Worm (Caenorhabditis elegans) whole organism, L4 larva: ENCODE measurements around the gene ceh-13.

Source experiments
- D1046.2 ChIP-seq: fragments of 200-800 bp; sonication (Bioruptor generic); IDR thresholded peaks from 2 replicates; pipeline ENCODE4 v1.3.6; 2022; ENCODE audit warnings: missing genetic modification characterization, missing compliant biosample characterization
- F10B5.3 ChIP-seq: sonication (generic microtip); optimal IDR thresholded peaks from 2 replicates; lab custom pipeline; 2016; ENCODE audit warnings: mild to moderate bottlenecking, missing genetic modification characterization, missing compliant biosample characterization
- F37D6.2 ChIP-seq: sonication (generic microtip); optimal IDR thresholded peaks from 2 replicates; lab custom pipeline; 2016; ENCODE audit warnings: mild to moderate bottlenecking, missing genetic modification characterization, missing compliant biosample characterization
- T20F7.1 ChIP-seq: fragments of 200-800 bp; sonication (Bioruptor generic); optimal IDR thresholded peaks from 2 replicates; lab custom pipeline; 2018; ENCODE audit warnings: mild to moderate bottlenecking, missing genetic modification characterization, missing compliant biosample characterization
- Y105C5A.15 ChIP-seq: fragments of 200-800 bp; sonication (Bioruptor generic); IDR thresholded peaks from 2 replicates; pipeline ENCODE4 v1.3.6; 2022; ENCODE audit warnings: missing genetic modification characterization, missing compliant biosample characterization
- Y75B8A.6 ChIP-seq: fragments of 200-800 bp; sonication (Bioruptor generic); IDR thresholded peaks from 2 replicates; pipeline ENCODE4 v1.3.6; 2022; ENCODE audit warnings: missing genetic modification reagents, missing genetic modification characterization, missing compliant biosample characterization
- ZK337.2 ChIP-seq: fragments of 200-800 bp; sonication (Bioruptor generic); IDR thresholded peaks from 2 replicates; pipeline ENCODE4 v1.3.6; 2022; ENCODE audit warnings: missing genetic modification reagents, missing genetic modification characterization, missing compliant biosample characterization
- ZK546.5 ChIP-seq, 2 experiments: sonication (generic microtip); optimal IDR thresholded peaks; 2 replicates each; lab custom pipeline; 2017; ENCODE audit warnings: missing biosample characterization in 2 of 2, missing genetic modification characterization in 2 of 2
- ama-1 ChIP-seq: fragments of 150-350 bp; optimal IDR thresholded peaks from 2 replicates; lab custom pipeline; 2014; ENCODE audit warnings: inconsistent platforms, mixed read lengths
- ceh-20 ChIP-seq: fragments of 200-800 bp; sonication (Bioruptor generic); IDR thresholded peaks from 2 replicates; pipeline ENCODE4 v1.3.6; 2022; ENCODE audit warnings: missing genetic modification reagents, missing genetic modification characterization, missing compliant biosample characterization
- ceh-82 ChIP-seq: sonication (generic microtip); optimal IDR thresholded peaks from 2 replicates; lab custom pipeline; 2017; ENCODE audit warnings: missing biosample characterization, missing genetic modification characterization
- ces-1 ChIP-seq: fragments of 150-350 bp; sonication (generic microtip); optimal IDR thresholded peaks from 4 replicates; lab custom pipeline; 2014; ENCODE audit warnings: missing biosample characterization, missing genetic modification reagents, missing genetic modification characterization
- cey-2 ChIP-seq: sonication (generic microtip); optimal IDR thresholded peaks from 3 replicates; lab custom pipeline; 2017; ENCODE audit warnings: missing genetic modification characterization, mild to moderate bottlenecking, missing compliant biosample characterization, antibody characterized with exemption, borderline replicate concordance; ENCODE audit not compliant: insufficient read depth
- ctbp-1 ChIP-seq: fragments of 200-800 bp; sonication (Bioruptor generic); IDR thresholded peaks from 2 replicates; pipeline ENCODE4 v1.3.6; 2022; ENCODE audit warnings: missing genetic modification reagents, missing genetic modification characterization, missing compliant biosample characterization
- daf-16 ChIP-seq, 3 experiments: sonication (generic microtip); optimal IDR thresholded peaks; 2 replicates each; lab custom pipeline; 2016 to 2017; ENCODE audit warnings: missing genetic modification characterization in 3 of 3, missing genetic modification reagents in 3 of 3, mild to moderate bottlenecking in 2 of 3, missing compliant biosample characterization in 2 of 3, missing biosample characterization in 1 of 3, moderate library complexity in 1 of 3
- daf-19 ChIP-seq: fragments of 200-800 bp; sonication (Bioruptor generic); conservative IDR thresholded peaks from 2 replicates; pipeline ENCODE4 v1.3.6; 2022; ENCODE audit warnings: missing genetic modification characterization, missing compliant biosample characterization
- daf-8 ChIP-seq: fragments of 200-800 bp; sonication (Bioruptor generic); IDR thresholded peaks from 2 replicates; pipeline ENCODE4 v1.3.6; 2022; ENCODE audit warnings: missing genetic modification characterization, missing compliant biosample characterization
- duxl-1 ChIP-seq: sonication (generic microtip); optimal IDR thresholded peaks from 2 replicates; lab custom pipeline; 2016; ENCODE audit warnings: mild to moderate bottlenecking, missing genetic modification characterization, moderate library complexity, missing compliant biosample characterization; ENCODE audit not compliant: poor library complexity
- egl-27 ChIP-seq: sonication (generic microtip); optimal IDR thresholded peaks from 3 replicates; lab custom pipeline; 2017; ENCODE audit warnings: missing biosample characterization, missing genetic modification reagents, missing genetic modification characterization
- fkh-10 ChIP-seq: fragments of 150-350 bp; optimal IDR thresholded peaks from 2 replicates; lab custom pipeline; 2014; ENCODE audit warnings: missing biosample characterization, missing genetic modification reagents, missing genetic modification characterization
- hlh-11 ChIP-seq: fragments of 200-800 bp; sonication (Bioruptor generic); optimal IDR thresholded peaks from 2 replicates; lab custom pipeline; 2018; ENCODE audit warnings: mild to moderate bottlenecking, missing genetic modification characterization, missing compliant biosample characterization
- hlh-30 ChIP-seq: sonication (generic microtip); optimal IDR thresholded peaks from 2 replicates; lab custom pipeline; 2017; ENCODE audit warnings: antibody characterized with exemption, mild to moderate bottlenecking, missing genetic modification characterization, missing compliant biosample characterization; ENCODE audit not compliant: insufficient read depth
- hmg-1.1 ChIP-seq: fragments of 200-800 bp; sonication (Bioruptor generic); IDR thresholded peaks from 2 replicates; pipeline ENCODE4 v1.3.6; 2022; ENCODE audit warnings: missing genetic modification reagents, missing genetic modification characterization, missing compliant biosample characterization
- lin-15B ChIP-seq: fragments of 150-350 bp; sonication (generic microtip); optimal IDR thresholded peaks from 3 replicates; lab custom pipeline; 2014; ENCODE audit warnings: missing biosample characterization, missing genetic modification characterization
- lin-38 ChIP-seq: fragments of 200-800 bp; sonication (Bioruptor generic); IDR thresholded peaks from 2 replicates; pipeline ENCODE4 v1.3.6; 2022; ENCODE audit warnings: missing genetic modification reagents, missing genetic modification characterization, missing compliant biosample characterization
- madf-9 ChIP-seq: fragments of 200-800 bp; sonication (Bioruptor generic); conservative IDR thresholded peaks from 2 replicates; pipeline ENCODE4 v1.3.6; 2022; ENCODE audit warnings: missing genetic modification reagents, missing genetic modification characterization, missing compliant biosample characterization
- mdl-1 ChIP-seq, 2 experiments: fragments of 150-350 bp in 1 of 2; sonication (generic microtip) in 1 of 2; optimal IDR thresholded peaks; 2 replicates each; lab custom pipeline; 2014 to 2017; ENCODE audit warnings: missing biosample characterization in 2 of 2, missing genetic modification characterization in 2 of 2
- mep-1 ChIP-seq: fragments of 150-350 bp; sonication (generic microtip); optimal IDR thresholded peaks from 3 replicates; lab custom pipeline; 2014; ENCODE audit warnings: missing biosample characterization, missing genetic modification characterization
- mes-2 ChIP-seq: sonication (generic microtip); optimal IDR thresholded peaks from 2 replicates; lab custom pipeline; 2016; ENCODE audit warnings: missing genotype, mild to moderate bottlenecking, missing genetic modification characterization, missing compliant biosample characterization; ENCODE audit not compliant: poor library complexity, severe bottlenecking
- nhr-10 ChIP-seq: fragments of 150-350 bp; optimal IDR thresholded peaks from 2 replicates; lab custom pipeline; 2014; ENCODE audit warnings: missing biosample characterization, missing genetic modification characterization
- nhr-237 ChIP-seq: sonication (generic microtip); optimal IDR thresholded peaks from 2 replicates; lab custom pipeline; 2017; ENCODE audit warnings: missing biosample characterization, missing genetic modification characterization
- nhr-25 ChIP-seq: sonication (generic microtip); optimal IDR thresholded peaks from 2 replicates; lab custom pipeline; 2017; ENCODE audit warnings: missing genetic modification characterization, mild to moderate bottlenecking, missing compliant biosample characterization, antibody characterized with exemption, moderate library complexity, borderline replicate concordance; ENCODE audit not compliant: insufficient read depth
- nhr-28 ChIP-seq: fragments of 150-350 bp; optimal IDR thresholded peaks from 2 replicates; lab custom pipeline; 2014; ENCODE audit warnings: missing biosample characterization, missing genetic modification characterization
- nhr-76 ChIP-seq: fragments of 150-350 bp; optimal IDR thresholded peaks from 2 replicates; lab custom pipeline; 2014; ENCODE audit warnings: missing biosample characterization, missing genetic modification characterization
- php-3 ChIP-seq: fragments of 200-800 bp; sonication (Bioruptor generic); IDR thresholded peaks from 2 replicates; pipeline ENCODE4 v1.3.6; 2022; ENCODE audit warnings: missing genetic modification reagents, missing genetic modification characterization, missing compliant biosample characterization
- pqm-1 ChIP-seq: sonication (generic microtip); optimal IDR thresholded peaks from 2 replicates; lab custom pipeline; 2017; ENCODE audit warnings: missing biosample characterization, missing genetic modification characterization
- sdz-12 ChIP-seq: fragments of 200-800 bp; sonication (Bioruptor generic); optimal IDR thresholded peaks from 2 replicates; lab custom pipeline; 2018; ENCODE audit warnings: mild to moderate bottlenecking, missing genetic modification characterization, missing compliant biosample characterization
- set-16 ChIP-seq: fragments of 200-800 bp; sonication (Bioruptor generic); IDR thresholded peaks from 2 replicates; pipeline ENCODE4 v1.3.6; 2022; ENCODE audit warnings: missing genetic modification reagents, missing genetic modification characterization, missing compliant biosample characterization
- skn-1 ChIP-seq: fragments of 150-350 bp; optimal IDR thresholded peaks from 2 replicates; lab custom pipeline; 2014; ENCODE audit warnings: missing biosample characterization, missing genetic modification characterization
- snpc-1.2 ChIP-seq: fragments of 200-800 bp; sonication (Bioruptor generic); IDR thresholded peaks from 2 replicates; pipeline ENCODE4 v1.3.6; 2022; ENCODE audit warnings: missing genetic modification reagents, missing genetic modification characterization, missing compliant biosample characterization
- snpc-4 ChIP-seq: fragments of 150-350 bp; optimal IDR thresholded peaks from 2 replicates; lab custom pipeline; 2014; ENCODE audit warnings: missing biosample characterization, missing genetic modification characterization
- spr-3 ChIP-seq: fragments of 200-800 bp; sonication (Bioruptor generic); optimal IDR thresholded peaks from 2 replicates; lab custom pipeline; 2018; ENCODE audit warnings: mild to moderate bottlenecking, missing genetic modification characterization, missing compliant biosample characterization
- tag-97 ChIP-seq: fragments of 200-800 bp; sonication (Bioruptor generic); IDR thresholded peaks from 2 replicates; pipeline ENCODE4 v1.3.6; 2022; ENCODE audit warnings: missing genetic modification characterization, missing compliant biosample characterization
- tra-1 ChIP-seq: fragments of 200-800 bp; sonication (Bioruptor generic); IDR thresholded peaks from 2 replicates; pipeline ENCODE4 v1.3.6; 2022; ENCODE audit warnings: missing genetic modification reagents, missing genetic modification characterization, missing compliant biosample characterization
- vab-7 ChIP-seq: fragments of 200-800 bp; sonication (Bioruptor generic); IDR thresholded peaks from 2 replicates; pipeline ENCODE4 v1.3.6; 2022; ENCODE audit warnings: missing genetic modification reagents, missing genetic modification characterization, missing compliant biosample characterization
- zfp-3 ChIP-seq: fragments of 200-800 bp; sonication (Bioruptor generic); conservative IDR thresholded peaks from 2 replicates; pipeline ENCODE4 v1.3.6; 2022; ENCODE audit warnings: missing genetic modification reagents, missing genetic modification characterization, missing compliant biosample characterization
- zip-11 ChIP-seq: fragments of 200-800 bp; sonication (Bioruptor generic); IDR thresholded peaks from 2 replicates; pipeline ENCODE4 v1.3.6; 2022; ENCODE audit warnings: missing genetic modification characterization, missing compliant biosample characterization
- zip-2 ChIP-seq: fragments of 150-350 bp; optimal IDR thresholded peaks from 2 replicates; lab custom pipeline; 2014; ENCODE audit warnings: missing biosample characterization, missing genetic modification characterization
- ztf-7 ChIP-seq: fragments of 150-350 bp; optimal IDR thresholded peaks from 2 replicates; lab custom pipeline; 2014; ENCODE audit warnings: missing biosample characterization, missing genetic modification characterization

ceh-13 gene

DNA sequence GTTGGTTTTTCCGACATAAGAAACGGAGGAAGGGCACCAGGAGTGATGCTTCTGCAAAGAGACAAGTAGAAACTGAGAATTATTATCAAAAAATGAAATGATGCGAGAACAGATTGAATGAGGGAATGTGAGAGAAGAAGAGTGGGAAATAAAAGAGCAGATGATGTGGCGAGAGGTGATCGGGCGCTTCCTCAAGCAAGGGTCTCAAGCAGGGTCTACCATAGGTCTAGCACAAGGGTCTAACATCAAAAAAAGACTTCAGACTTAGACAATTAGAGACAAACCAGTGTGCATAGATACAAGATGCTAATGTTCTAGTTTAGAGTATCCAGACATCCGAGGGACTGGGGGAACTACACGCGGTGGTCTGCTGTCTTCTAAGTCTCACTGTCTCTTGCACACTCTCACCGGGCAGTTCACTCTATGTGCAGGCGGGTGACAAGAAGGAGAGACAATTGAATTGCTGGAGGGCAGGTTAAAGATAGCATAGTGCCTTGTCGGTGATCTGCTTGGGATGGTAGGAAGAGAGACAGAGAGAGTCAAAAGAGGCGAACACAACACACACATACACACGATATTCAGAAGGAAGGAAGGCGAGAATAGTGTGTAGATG, 14.7 kb downstream of the ceh-13 start, which contains the start of gene R13A5.7 (continued):
- TF ChIP-seq nhr-25 (tag; lab: Kevin White, UChicago) = peak; percentile 70
- peak; percentile 63; the same call in 1 of the 2 replicates for TF ChIP-seq ctbp-1 (GFP tag; lab: Robert Waterston, UW)
- no peak for TF ChIP-seq Y105C5A.15 (GFP tag; lab: Robert Waterston, UW)
- peak; percentile 93 for TF ChIP-seq hlh-11 (tag; lab: Kevin White, UChicago)
- TF ChIP-seq F10B5.3 (tag; lab: Kevin White, UChicago) = peak; percentile 35
- TF ChIP-seq pqm-1 = peak; percentile 27
- peak; percentile 63 for TF ChIP-seq T20F7.1 (GFP tag; lab: Kevin White, UChicago)
- TF ChIP-seq tra-1 = 0 out of 2 replicates have a peak, but pooled peaks have one; percentile 37
- TF ChIP-seq tag-97 (GFP tag; lab: Robert Waterston, UW) = no peak
- TF ChIP-seq hlh-30 (tag; lab: Kevin White, UChicago) = peak; percentile 95
- TF ChIP-seq spr-3 = no peak
- TF ChIP-seq ZK546.5 (tag; optimal IDR thresholded peaks at IDR 0.05; lab: Kevin White, UChicago) = no peak
- TF ChIP-seq nhr-76 (tag; lab: Kevin White, UChicago) = no peak
- peak; percentile 22 for TF ChIP-seq duxl-1
- TF ChIP-seq zip-11 = no peak
- no peak for TF ChIP-seq D1046.2 (GFP tag; lab: Robert Waterston, UW)
- TF ChIP-seq egl-27 (tag; lab: Kevin White, UChicago) = no peak
- no peak for TF ChIP-seq daf-19
- no peak for TF ChIP-seq sdz-12
- no peak for TF ChIP-seq ceh-82
- no peak for TF ChIP-seq snpc-1.2 (GFP tag; lab: Robert Waterston, UW)
- TF ChIP-seq mep-1 (tag; lab: Kevin White, UChicago) = peak; percentile 83
- no peak for TF ChIP-seq vab-7 (GFP tag; lab: Robert Waterston, UW)
- TF ChIP-seq ZK337.2 (GFP tag; lab: Robert Waterston, UW) = no peak
- TF ChIP-seq ceh-20 (GFP tag; lab: Robert Waterston, UW) = no peak; the same call in 1 of the 2 replicates
- TF ChIP-seq snpc-4 (tag; lab: Kevin White, UChicago) = no peak
- TF ChIP-seq php-3 (GFP tag; lab: Robert Waterston, UW) = 0 out of 2 replicates have a peak, but pooled peaks have one; percentile 46
- no peak for TF ChIP-seq zip-2 (tag; lab: Kevin White, UChicago)
- peak in 1 of 2 experiments; percentile 23 for TF ChIP-seq daf-16 (GFP tag; optimal IDR thresholded peaks at IDR 0.05; lab: Kevin White, UChicago)
- peak; percentile 80 for TF ChIP-seq daf-16 (tag; optimal IDR thresholded peaks at IDR 0.05; lab: Kevin White, UChicago)
- TF ChIP-seq lin-38 (GFP tag; lab: Robert Waterston, UW) = peak; percentile 59
- peak; percentile 95 to 96 for TF ChIP-seq mdl-1 (tag; optimal IDR thresholded peaks at IDR 0.05; lab: Kevin White, UChicago)
- TF ChIP-seq mes-2 (tag; lab: Kevin White, UChicago) = peak; percentile 69
- peak; percentile 31 for TF ChIP-seq F37D6.2
- no peak for TF ChIP-seq set-16 (GFP tag; lab: Robert Waterston, UW)
- TF ChIP-seq nhr-237 = no peak
- TF ChIP-seq cey-2 (tag; lab: Kevin White, UChicago) = no peak
- TF ChIP-seq Y75B8A.6 = no peak
- no peak for TF ChIP-seq ztf-7 (tag; lab: Kevin White, UChicago)
- TF ChIP-seq zfp-3 = no peak
- TF ChIP-seq hmg-1.1 = peak; percentile 89
- TF ChIP-seq daf-8 = no peak
- no peak for TF ChIP-seq ama-1
- no peak for TF ChIP-seq skn-1 (tag; lab: Kevin White, UChicago)
- peak; percentile 90 for TF ChIP-seq nhr-28 (tag; lab: Kevin White, UChicago)
- TF ChIP-seq nhr-10 (tag; lab: Kevin White, UChicago) = no peak
- no peak for TF ChIP-seq ces-1 (GFP tag; lab: Kevin White, UChicago)
- TF ChIP-seq fkh-10 (GFP tag; lab: Kevin White, UChicago) = peak; percentile 66
- no peak; the same call in 1 of the 2 replicates for TF ChIP-seq madf-9 (GFP tag; lab: Robert Waterston, UW)
- no peak for TF ChIP-seq lin-15B (tag; lab: Kevin White, UChicago)
